Worm (Caenorhabditis elegans) whole organism, L3 larva: ENCODE measurements around the gene tbcc-1.

Source experiments
- R02D3.7 ChIP-seq: fragments of 150-350 bp; optimal IDR thresholded peaks from 2 replicates; lab custom pipeline; 2014; ENCODE audit warnings: missing biosample characterization, missing genetic modification characterization
- aly-2 ChIP-seq: fragments of 150-350 bp; optimal IDR thresholded peaks from 2 replicates; lab custom pipeline; 2014; ENCODE audit warnings: missing biosample characterization, missing genetic modification characterization
- ceh-16 ChIP-seq: sonication (generic microtip); optimal IDR thresholded peaks from 2 replicates; lab custom pipeline; 2017; ENCODE audit warnings: missing biosample characterization, missing genetic modification characterization
- ceh-82 ChIP-seq: fragments of 150-350 bp; optimal IDR thresholded peaks from 2 replicates; lab custom pipeline; 2014; ENCODE audit warnings: missing biosample characterization, missing genetic modification characterization
- egl-5 ChIP-seq: fragments of 150-350 bp; optimal IDR thresholded peaks from 2 replicates; lab custom pipeline; 2017; ENCODE audit warnings: missing biosample characterization, missing genetic modification reagents, missing genetic modification characterization, inconsistent platforms
- elt-1 ChIP-seq: fragments of 150-350 bp; optimal IDR thresholded peaks from 2 replicates; lab custom pipeline; 2014; ENCODE audit warnings: missing biosample characterization, missing genetic modification characterization
- elt-2 ChIP-seq: sonication (generic microtip); optimal IDR thresholded peaks from 2 replicates; lab custom pipeline; 2016; ENCODE audit warnings: missing genetic modification reagents, mild to moderate bottlenecking, missing genetic modification characterization, missing compliant biosample characterization
- elt-3 ChIP-seq, 3 experiments: fragments of 150-350 bp in 1 of 3; sonication (generic microtip) in 2 of 3; optimal IDR thresholded peaks; 2 replicates in 2 of 3; 4 replicates in 1 of 3; lab custom pipeline; 2014 to 2017; ENCODE audit warnings: missing biosample characterization in 3 of 3, missing genetic modification characterization in 3 of 3
- eor-1 ChIP-seq, 2 experiments: fragments of 150-350 bp; optimal IDR thresholded peaks; 2 replicates each; lab custom pipeline; 2014 to 2018; ENCODE audit warnings: missing biosample characterization in 2 of 2, missing genetic modification characterization in 2 of 2
- fkh-2 ChIP-seq: fragments of 150-350 bp; optimal IDR thresholded peaks from 2 replicates; lab custom pipeline; 2014; ENCODE audit warnings: missing biosample characterization, missing genetic modification reagents, missing genetic modification characterization
- fos-1 ChIP-seq: fragments of 150-350 bp; optimal IDR thresholded peaks from 2 replicates; lab custom pipeline; 2014; ENCODE audit warnings: missing biosample characterization, missing genetic modification characterization
- hmg-11 ChIP-seq: sonication (generic microtip); optimal IDR thresholded peaks from 2 replicates; lab custom pipeline; 2016; ENCODE audit warnings: missing genetic modification characterization, missing compliant biosample characterization
- jun-1 ChIP-seq: fragments of 150-350 bp; optimal IDR thresholded peaks from 2 replicates; lab custom pipeline; 2014; ENCODE audit warnings: missing biosample characterization, missing genetic modification reagents, missing genetic modification characterization
- lin-15B ChIP-seq: fragments of 150-350 bp; optimal IDR thresholded peaks from 2 replicates; lab custom pipeline; 2014; ENCODE audit warnings: missing biosample characterization, missing genetic modification characterization
- lin-39 ChIP-seq: fragments of 150-350 bp; optimal IDR thresholded peaks from 2 replicates; lab custom pipeline; 2018; ENCODE audit warnings: missing biosample characterization, missing genetic modification reagents, missing genetic modification characterization
- lsy-12 ChIP-seq: sonication (generic microtip); optimal IDR thresholded peaks from 2 replicates; lab custom pipeline; 2016; ENCODE audit warnings: mild to moderate bottlenecking, missing genetic modification characterization, missing compliant biosample characterization
- nfya-1 ChIP-seq: sonication (generic microtip); optimal IDR thresholded peaks from 2 replicates; lab custom pipeline; 2017; ENCODE audit warnings: missing genetic modification characterization, mild to moderate bottlenecking, missing compliant biosample characterization, antibody characterized with exemption, moderate library complexity; ENCODE audit not compliant: insufficient read depth
- nhr-11 ChIP-seq: fragments of 150-350 bp; optimal IDR thresholded peaks from 2 replicates; lab custom pipeline; 2014; ENCODE audit warnings: missing biosample characterization, missing genetic modification characterization
- nhr-12 ChIP-seq: fragments of 150-350 bp; optimal IDR thresholded peaks from 2 replicates; lab custom pipeline; 2014; ENCODE audit warnings: missing biosample characterization, missing genetic modification characterization
- nhr-23 ChIP-seq: fragments of 150-350 bp; optimal IDR thresholded peaks from 2 replicates; lab custom pipeline; 2014; ENCODE audit warnings: missing biosample characterization, missing genetic modification reagents, missing genetic modification characterization
- nhr-25 ChIP-seq: sonication (generic microtip); optimal IDR thresholded peaks from 2 replicates; lab custom pipeline; 2017; ENCODE audit warnings: missing biosample characterization, missing genetic modification characterization
- nhr-28 ChIP-seq: fragments of 150-350 bp; optimal IDR thresholded peaks from 2 replicates; lab custom pipeline; 2014; ENCODE audit warnings: missing biosample characterization, missing genetic modification characterization
- nhr-43 ChIP-seq: sonication (generic microtip); optimal IDR thresholded peaks from 2 replicates; lab custom pipeline; 2016; ENCODE audit warnings: mild to moderate bottlenecking, missing genetic modification characterization, missing compliant biosample characterization; ENCODE audit not compliant: poor library complexity, severe bottlenecking
- nhr-76 ChIP-seq: fragments of 150-350 bp; sonication (generic microtip); optimal IDR thresholded peaks from 5 replicates; lab custom pipeline; 2014; ENCODE audit warnings: missing biosample characterization, missing genetic modification characterization
- pha-4 ChIP-seq: fragments of 150-350 bp; optimal IDR thresholded peaks from 2 replicates; lab custom pipeline; 2014; ENCODE audit warnings: missing biosample characterization, missing genetic modification reagents, missing genetic modification characterization
- sea-2 ChIP-seq: fragments of 150-350 bp; sonication (generic microtip); optimal IDR thresholded peaks from 4 replicates; lab custom pipeline; 2014; ENCODE audit warnings: missing biosample characterization, missing genetic modification reagents, missing genetic modification characterization
- skn-1 ChIP-seq: fragments of 150-350 bp; optimal IDR thresholded peaks from 2 replicates; lab custom pipeline; 2014; ENCODE audit warnings: missing biosample characterization, missing genetic modification characterization
- snpc-4 ChIP-seq: fragments of 150-350 bp; optimal IDR thresholded peaks from 2 replicates; lab custom pipeline; 2014; ENCODE audit warnings: missing biosample characterization, missing genetic modification characterization
- unc-39 ChIP-seq: sonication (generic microtip); optimal IDR thresholded peaks from 4 replicates; lab custom pipeline; 2017; ENCODE audit warnings: missing biosample characterization, missing genetic modification characterization
- unc-62 ChIP-seq: fragments of 150-350 bp; sonication (generic microtip); optimal IDR thresholded peaks from 4 replicates; lab custom pipeline; 2014; ENCODE audit warnings: missing biosample characterization, missing genetic modification reagents, missing genetic modification characterization
- zag-1 ChIP-seq: fragments of 150-350 bp; optimal IDR thresholded peaks from 2 replicates; lab custom pipeline; 2014; ENCODE audit warnings: missing biosample characterization, missing genetic modification characterization

Gene tbcc-1

DNA sequence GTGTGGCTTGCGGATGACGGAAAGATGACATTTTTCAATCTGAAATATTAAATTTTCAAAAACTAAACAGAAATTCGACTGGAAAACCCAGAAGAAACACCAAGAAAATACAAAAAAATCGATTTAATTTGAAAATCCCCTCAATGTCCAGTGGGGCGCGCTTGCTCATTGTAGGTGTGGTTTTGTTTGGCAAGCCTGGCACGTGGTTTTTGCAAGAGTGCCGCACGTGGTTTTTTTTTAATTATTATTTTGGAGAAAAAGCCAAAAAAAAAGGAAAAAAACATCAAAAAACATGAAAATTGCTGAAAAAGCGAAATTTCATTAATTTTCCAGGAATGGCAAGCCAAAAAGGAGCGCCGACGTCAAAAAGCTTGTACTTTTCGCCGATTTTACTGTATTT, 19.6 kb upstream of the tbcc-1 start, which contains the start of gene swsn-3 (continued):
- TF ChIP-seq fos-1 (tag; lab: Kevin White, UChicago) (no peak), nhr-12 (tag; lab: Kevin White, UChicago) (no peak)

DNA sequence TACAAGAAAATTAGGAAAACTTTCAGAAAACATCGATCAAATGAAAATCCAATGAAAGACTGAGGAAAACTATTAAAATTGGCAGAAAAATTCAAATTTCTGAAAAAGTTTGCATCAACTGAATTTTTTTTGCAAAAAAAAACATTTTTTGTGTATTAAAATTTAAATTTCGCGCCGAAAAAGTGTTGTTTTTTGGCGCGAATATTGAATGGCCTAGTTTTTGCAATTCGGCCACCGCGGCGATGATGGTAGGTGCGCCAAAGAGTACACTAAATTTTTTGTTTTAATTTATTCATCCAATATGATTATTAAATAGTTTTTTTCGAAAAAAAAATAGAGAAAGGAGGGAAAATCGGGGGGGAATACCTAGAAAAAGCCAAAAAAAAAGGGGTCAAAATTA, 19.2 kb upstream of the tbcc-1 start:
- no peak for TF ChIP-seq aly-2 (tag; lab: Kevin White, UChicago)
- TF ChIP-seq, all 47 proteins: peak for 0

DNA sequence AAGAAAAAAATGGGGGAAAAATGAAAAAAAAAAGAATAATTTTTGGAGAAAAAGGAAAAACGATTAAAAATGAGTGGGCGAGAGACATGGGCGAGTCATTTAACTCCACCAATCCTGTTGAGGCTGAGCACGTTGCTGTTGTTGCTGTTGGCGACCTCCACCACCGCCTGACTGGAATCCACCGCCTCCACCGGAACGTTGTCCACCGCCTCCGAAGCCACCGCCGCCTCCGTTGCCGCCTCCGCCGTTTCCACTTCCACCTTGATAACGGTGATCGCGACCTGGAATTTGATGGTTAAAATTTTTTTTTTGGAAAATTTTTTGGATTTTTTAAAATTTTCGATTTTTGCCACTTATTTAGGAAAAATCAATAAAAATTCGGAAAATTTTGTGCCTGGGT, 17.5 kb upstream of the tbcc-1 start:
- TF ChIP-seq zag-1 (tag; lab: Kevin White, UChicago), result no peak
- TF ChIP-seq hmg-11 (tag; lab: Kevin White, UChicago), result no peak
- no peak for TF ChIP-seq aly-2 (tag; lab: Kevin White, UChicago)
- no peak for TF ChIP-seq nhr-25 (tag; lab: Kevin White, UChicago)
- no peak for TF ChIP-seq nhr-28 (tag; lab: Kevin White, UChicago)
- TF ChIP-seq skn-1, result no peak
- no peak for TF ChIP-seq nhr-11 (tag; lab: Kevin White, UChicago)
- no peak for TF ChIP-seq nfya-1 (tag; lab: Kevin White, UChicago)
- TF ChIP-seq elt-1 (tag; lab: Kevin White, UChicago), result no peak
- no peak for TF ChIP-seq lsy-12 (tag; lab: Kevin White, UChicago)
- no peak for TF ChIP-seq sea-2 (GFP tag; lab: Kevin White, UChicago)
- no peak for TF ChIP-seq unc-62 (GFP tag; lab: Kevin White, UChicago)
- no peak for TF ChIP-seq unc-39 (tag; lab: Kevin White, UChicago)
- TF ChIP-seq nhr-12 (tag; lab: Kevin White, UChicago), result no peak
- no peak for TF ChIP-seq fkh-2 (tag; lab: Kevin White, UChicago)
- TF ChIP-seq eor-1 (tag; optimal IDR thresholded peaks at IDR 0.05; lab: Kevin White, UChicago), result no peak
- TF ChIP-seq elt-3 (tag; optimal IDR thresholded peaks at IDR 0.05; lab: Kevin White, UChicago), result no peak
- no peak for TF ChIP-seq lin-15B (tag; lab: Kevin White, UChicago)

DNA sequence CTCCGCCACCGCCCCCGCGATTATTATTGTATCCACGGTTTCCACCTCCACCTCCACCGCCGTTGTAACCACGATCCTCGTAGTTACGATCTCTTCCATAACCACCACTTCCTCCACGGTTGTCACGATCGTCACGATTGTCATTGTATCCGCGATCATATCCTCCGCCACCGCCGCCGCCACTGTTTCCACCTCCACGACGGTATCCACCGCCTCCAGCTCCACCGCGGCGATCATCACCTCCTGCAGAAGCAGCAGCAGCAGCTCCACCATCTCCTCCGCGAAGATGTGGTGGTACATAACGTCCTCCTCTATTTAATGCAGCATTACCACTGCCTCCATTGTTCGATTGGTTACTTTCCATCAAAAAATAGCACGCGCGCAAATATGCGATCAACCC, 9.6 kb upstream of the tbcc-1 start, which contains the start of gene laf-1:
Gene laf-1 (minus strand): TSS at position 399 of the 400 bp plus-strand sequence.
- TF ChIP-seq ceh-16, result no peak
- TF ChIP-seq fkh-2 (tag; lab: Kevin White, UChicago), result no peak
- TF ChIP-seq eor-1 (tag; optimal IDR thresholded peaks at IDR 0.05; lab: Kevin White, UChicago), result no peak
- no peak for TF ChIP-seq nhr-12 (tag; lab: Kevin White, UChicago)
- no peak for TF ChIP-seq lin-39 (tag; lab: Kevin White, UChicago)
- no peak for TF ChIP-seq ceh-82
- no peak for TF ChIP-seq nhr-23 (tag; lab: Kevin White, UChicago)
- TF ChIP-seq elt-2, result no peak
- no peak for TF ChIP-seq nfya-1 (tag; lab: Kevin White, UChicago)
- TF ChIP-seq egl-5 (tag; lab: Kevin White, UChicago), result no peak
- no peak for TF ChIP-seq nhr-25 (tag; lab: Kevin White, UChicago)
- no peak for TF ChIP-seq fos-1 (tag; lab: Kevin White, UChicago)
- TF ChIP-seq unc-62 (GFP tag; lab: Kevin White, UChicago), result no peak
- TF ChIP-seq, all 47 proteins: peak for 0

DNA sequence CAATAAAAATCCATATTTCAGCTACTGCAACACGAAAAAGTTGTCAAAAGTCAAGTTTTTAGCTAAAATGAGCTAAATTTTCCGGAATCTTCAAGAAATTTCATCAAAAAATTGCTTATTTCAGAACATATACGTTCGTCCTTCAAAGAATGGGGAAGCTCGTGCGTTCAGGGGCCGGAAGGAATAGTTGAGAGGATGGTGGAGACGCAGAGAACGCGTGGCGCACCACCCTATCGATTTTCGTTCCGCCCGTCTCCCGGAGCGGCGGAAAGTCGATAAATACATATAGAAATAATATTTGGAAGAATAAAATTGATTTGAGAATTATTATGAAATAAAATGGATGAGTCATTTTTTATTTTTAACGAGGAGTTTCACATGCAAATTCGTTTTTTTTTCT, 8.0 kb upstream of the tbcc-1 start:
- TF ChIP-seq nhr-23 (tag; lab: Kevin White, UChicago) (no peak), jun-1 (tag; lab: Kevin White, UChicago) (no peak), hmg-11 (tag; lab: Kevin White, UChicago) (peak; percentile 22), ceh-16 (no peak), nfya-1 (tag; lab: Kevin White, UChicago) (peak; percentile 31), fkh-2 (tag; lab: Kevin White, UChicago) (no peak), lin-39 (tag; lab: Kevin White, UChicago) (peak; percentile 33), nhr-76 (tag; lab: Kevin White, UChicago) (no peak), nhr-43 (tag; lab: Kevin White, UChicago) (no peak), sea-2 (GFP tag; lab: Kevin White, UChicago) (peak; percentile 59), R02D3.7 (tag; lab: Kevin White, UChicago) (no peak)
- TF ChIP-seq, all 47 proteins: peak for 4

DNA sequence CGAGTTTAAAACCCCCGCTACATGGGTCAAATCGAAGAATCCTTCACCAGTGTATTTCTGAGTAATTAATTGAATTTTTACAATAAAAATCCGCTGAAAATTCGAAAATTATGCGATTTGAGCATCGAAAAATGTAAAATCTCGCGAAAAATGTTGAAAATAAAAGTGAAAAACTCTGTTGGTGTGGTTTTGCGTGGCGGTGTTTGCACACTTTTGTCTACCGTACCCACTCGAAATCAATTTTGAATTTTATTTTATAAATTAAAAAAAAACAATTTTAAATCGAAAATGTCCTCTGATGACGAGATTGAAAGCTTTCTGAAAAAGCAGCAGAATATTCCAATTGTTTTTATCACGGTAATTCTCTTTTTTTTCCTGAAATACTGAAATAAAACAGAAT, 7.4 kb upstream of the tbcc-1 start, which contains the start of gene Y71H2AM.6:
Gene Y71H2AM.6 (plus strand): TSS at position 264 of the 400 bp plus-strand sequence.
- peak; percentile 5 for TF ChIP-seq nhr-23 (tag; lab: Kevin White, UChicago)
- TF ChIP-seq lin-15B (tag; lab: Kevin White, UChicago), result peak; percentile 64
- peak; percentile 69 for TF ChIP-seq nfya-1 (tag; lab: Kevin White, UChicago)
- no peak for TF ChIP-seq nhr-28 (tag; lab: Kevin White, UChicago)
- TF ChIP-seq eor-1 (tag; optimal IDR thresholded peaks at IDR 0.05; lab: Kevin White, UChicago), result no peak
- TF ChIP-seq lsy-12 (tag; lab: Kevin White, UChicago), result no peak
- peak; percentile 19 for TF ChIP-seq snpc-4 (tag; lab: Kevin White, UChicago)
- TF ChIP-seq pha-4 (tag; lab: Kevin White, UChicago), result peak; percentile 59
- peak; percentile 1 for TF ChIP-seq elt-2
- TF ChIP-seq, all 47 proteins: peak for 6
